Worm (Caenorhabditis elegans): ENCODE measurements around the gene C50D2.6.

C50D2.6 gene

DNA sequence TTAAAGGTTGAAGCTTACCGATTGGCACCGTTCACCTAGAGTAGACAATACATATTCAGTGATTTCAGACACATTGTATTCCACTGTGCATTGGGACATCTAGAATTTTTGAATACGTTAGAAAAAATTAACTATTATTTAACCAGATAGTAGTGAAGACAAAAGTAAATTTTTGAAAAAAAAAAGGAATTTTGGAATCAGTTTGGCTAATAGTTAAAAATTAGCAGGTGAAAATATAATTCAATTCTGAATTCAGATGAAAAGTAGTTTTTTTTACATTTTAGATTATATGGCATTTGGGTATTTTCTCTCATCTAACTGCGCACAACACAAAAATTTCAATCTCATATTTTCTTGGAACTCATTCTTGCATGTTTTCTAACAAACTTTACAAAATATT lies 40.7 kb downstream of the C50D2.6 start, which contains the start of gene nmur-2:
nmur-2 (minus strand) TSS at position 101 of the 400 bp plus-strand sequence.
- TF ChIP-seq rnt-1 (tag; optimal IDR thresholded peaks at IDR 0.05): no peak
- no peak for TF ChIP-seq nhr-232 (tag; optimal IDR thresholded peaks at IDR 0.05)
- no peak for TF ChIP-seq npax-4 (tag; optimal IDR thresholded peaks at IDR 0.05)
- TF ChIP-seq ceh-2 (tag; optimal IDR thresholded peaks at IDR 0.05): no peak
- no peak for TF ChIP-seq ceh-18 (tag; optimal IDR thresholded peaks at IDR 0.05)
- TF ChIP-seq T23F11.4 (GFP tag; optimal IDR thresholded peaks at IDR 0.05): no peak
- TF ChIP-seq ceh-19 (GFP tag; optimal IDR thresholded peaks at IDR 0.05): no peak
- TF ChIP-seq K02D7.2 (tag; optimal IDR thresholded peaks at IDR 0.05): no peak
- TF ChIP-seq ceh-24 (tag; optimal IDR thresholded peaks at IDR 0.05): no peak
- TF ChIP-seq hlh-13 (GFP tag; optimal IDR thresholded peaks at IDR 0.05): no peak

DNA sequence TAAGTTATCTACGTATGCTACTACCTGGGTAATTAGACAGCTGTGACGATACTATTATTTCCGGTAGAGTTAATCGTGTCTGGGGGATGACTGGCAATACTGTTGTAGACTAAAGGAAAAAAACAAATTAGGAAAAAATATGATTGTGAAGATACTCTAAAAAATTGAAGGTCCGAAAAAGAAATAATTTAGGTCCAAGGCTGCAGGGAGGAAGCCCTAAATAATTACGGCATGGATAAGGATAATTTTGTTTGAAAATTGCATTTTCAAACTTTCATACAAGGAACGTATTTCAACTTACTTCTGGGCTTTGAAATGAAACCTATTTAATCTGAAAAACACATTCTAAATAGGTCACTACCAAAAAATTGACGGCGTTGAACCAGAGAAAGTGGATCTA lies 44.7 kb downstream of the C50D2.6 start, which contains the start of gene srd-3:
srd-3 (minus strand) TSS at position 101 of the 400 bp plus-strand sequence.
- no peak for TF ChIP-seq hlh-13 (GFP tag; optimal IDR thresholded peaks at IDR 0.05)
- TF ChIP-seq lin-11 (tag; optimal IDR thresholded peaks at IDR 0.05): no peak
- no peak for TF ChIP-seq nhr-232 (tag; optimal IDR thresholded peaks at IDR 0.05)
- TF ChIP-seq madf-2 (tag; optimal IDR thresholded peaks at IDR 0.05): no peak
- no peak for TF ChIP-seq K02D7.2 (tag; optimal IDR thresholded peaks at IDR 0.05)
- no peak for TF ChIP-seq nhr-11 (tag; optimal IDR thresholded peaks at IDR 0.05)
- no peak for TF ChIP-seq F13H6.1 (tag; optimal IDR thresholded peaks at IDR 0.05)
- no peak for TF ChIP-seq C08G9.2 (tag; optimal IDR thresholded peaks at IDR 0.05)
- no peak for TF ChIP-seq hlh-8 (tag; optimal IDR thresholded peaks at IDR 0.05)
- TF ChIP-seq fkh-10 (GFP tag; optimal IDR thresholded peaks at IDR 0.05): no peak
- TF ChIP-seq T23F11.4 (GFP tag; optimal IDR thresholded peaks at IDR 0.05): no peak
- no peak for TF ChIP-seq nfya-1 (tag; optimal IDR thresholded peaks at IDR 0.05)
- TF ChIP-seq ceh-22 (tag; optimal IDR thresholded peaks at IDR 0.05): no peak
- TF ChIP-seq sdc-2 (tag; optimal IDR thresholded peaks at IDR 0.05): no peak
- TF ChIP-seq eyg-1 (tag; optimal IDR thresholded peaks at IDR 0.05): no peak
- no peak for TF ChIP-seq unc-86 (tag; optimal IDR thresholded peaks at IDR 0.05)
- no peak for TF ChIP-seq pax-1 (tag; optimal IDR thresholded peaks at IDR 0.05)

- no peak for TF ChIP-seq ztf-16 (tag; optimal IDR thresholded peaks at IDR 0.05)
- TF ChIP-seq nhr-11 (tag; optimal IDR thresholded peaks at IDR 0.05): no peak
- TF ChIP-seq ceh-31 (tag; optimal IDR thresholded peaks at IDR 0.05): no peak
- no peak for TF ChIP-seq odd-2 (tag; optimal IDR thresholded peaks at IDR 0.05)
- no peak for TF ChIP-seq ama-1 (optimal IDR thresholded peaks at IDR 0.05)
- TF ChIP-seq tbx-7 (tag; optimal IDR thresholded peaks at IDR 0.05): no peak
- TF ChIP-seq C38D4.7 (GFP tag; optimal IDR thresholded peaks at IDR 0.05): no peak
- no peak for TF ChIP-seq npax-4 (tag; optimal IDR thresholded peaks at IDR 0.05)
- no peak for TF ChIP-seq pag-3 (tag; optimal IDR thresholded peaks at IDR 0.05; ENCODE audit: borderline replicate concordance)
- TF ChIP-seq lim-6 (tag; optimal IDR thresholded peaks at IDR 0.05): no peak
- TF ChIP-seq Y22D7AL.16 (tag; optimal IDR thresholded peaks at IDR 0.05): no peak
- no peak for TF ChIP-seq ceh-22 (tag; optimal IDR thresholded peaks at IDR 0.05)
Measured at ce11 chrII:129770-130169, 45.5 kb downstream of the C50D2.6 start.

ce11 chrII:133548-134275 lies 49.5 kb downstream of the C50D2.6 start, which contains the start of gene cwn-1:
TSS of gene cwn-1 (minus strand) at chrII:133598.
- no peak for TF ChIP-seq pros-1 (tag; optimal IDR thresholded peaks at IDR 0.05)
- TF ChIP-seq hlh-8 (tag; optimal IDR thresholded peaks at IDR 0.05): peak; percentile 48
- TF ChIP-seq unc-3 (GFP tag; conservative IDR thresholded peaks at IDR 0.05): no peak
- no peak for TF ChIP-seq unc-3 (tag; optimal IDR thresholded peaks at IDR 0.05)
- TF ChIP-seq unc-55 (GFP tag; optimal IDR thresholded peaks at IDR 0.05): peak; percentile 89

Measured in whole organism, late embryonic.